Worm (Caenorhabditis elegans) whole organism, young adult: ENCODE data around the gene acr-12.
A peak's percentile ranks its signal among the peaks of the same experiment; 100 is the strongest.

Experiments
- B0019.2 ChIP-seq: fragments of 200-800 bp; sonication (Bioruptor generic); conservative IDR thresholded peaks from 2 replicates; pipeline ENCODE4 v1.3.6; 2022; ENCODE audit warnings: missing genetic modification reagents, missing genetic modification characterization, missing compliant biosample characterization
- B0035.1 ChIP-seq: sonication (generic microtip); optimal IDR thresholded peaks from 2 replicates; lab custom pipeline; 2016; ENCODE audit warnings: missing genetic modification characterization, mild to moderate bottlenecking, missing compliant biosample characterization, missing genotype, missing genetic modification reagents
- C17E4.6 ChIP-seq: fragments of 200-800 bp; sonication (Bioruptor generic); IDR thresholded peaks from 2 replicates; pipeline ENCODE4 v1.3.6; 2022; ENCODE audit warnings: missing genetic modification reagents, missing genetic modification characterization, missing compliant biosample characterization
- F23B12.7 ChIP-seq: sonication (generic microtip); optimal IDR thresholded peaks from 2 replicates; lab custom pipeline; 2017; ENCODE audit warnings: missing genetic modification characterization, mild to moderate bottlenecking, missing compliant biosample characterization, antibody characterized with exemption, moderate library complexity; ENCODE audit not compliant: insufficient read depth
- F55B11.4 ChIP-seq: sonication (generic microtip); optimal IDR thresholded peaks from 2 replicates; lab custom pipeline; 2016; ENCODE audit warnings: missing compliant biosample characterization, missing genetic modification characterization, borderline replicate concordance; ENCODE audit not compliant: insufficient read depth
- F57C9.4 ChIP-seq: sonication (generic microtip); optimal IDR thresholded peaks from 2 replicates; lab custom pipeline; 2017; ENCODE audit warnings: mild to moderate bottlenecking, missing genetic modification characterization, missing compliant biosample characterization
- Y79H2A.3 ChIP-seq: fragments of 200-800 bp; sonication (Bioruptor generic); conservative IDR thresholded peaks from 2 replicates; pipeline ENCODE4 v1.3.6; 2022; ENCODE audit warnings: missing genetic modification reagents, missing genetic modification characterization, missing compliant biosample characterization
- Y95B8A.8 ChIP-seq: fragments of 200-800 bp; sonication (Bioruptor generic); IDR thresholded peaks from 2 replicates; pipeline ENCODE4 v1.3.6; 2022; ENCODE audit warnings: missing genetic modification reagents, missing genetic modification characterization, missing compliant biosample characterization
- atf-7 ChIP-seq: sonication (generic microtip); optimal IDR thresholded peaks from 2 replicates; lab custom pipeline; 2017; ENCODE audit warnings: mild to moderate bottlenecking, missing genetic modification characterization, missing compliant biosample characterization
- attf-5 ChIP-seq: fragments of 200-800 bp; sonication (Bioruptor generic); optimal IDR thresholded peaks from 2 replicates; lab custom pipeline; 2018; ENCODE audit warnings: mild to moderate bottlenecking, missing genetic modification characterization, missing compliant biosample characterization
- attf-6 ChIP-seq: fragments of 200-800 bp; sonication (Bioruptor generic); IDR thresholded peaks from 2 replicates; pipeline ENCODE4 v1.3.6; 2022; ENCODE audit warnings: missing genetic modification reagents, missing genetic modification characterization, missing compliant biosample characterization
- ccch-3 ChIP-seq: fragments of 200-800 bp; sonication (Bioruptor generic); optimal IDR thresholded peaks from 2 replicates; lab custom pipeline; 2018; ENCODE audit warnings: mild to moderate bottlenecking, missing genetic modification characterization, missing compliant biosample characterization
- cebp-1 ChIP-seq, 2 experiments: fragments of 200-800 bp in 1 of 2; sonication (Bioruptor generic) in 1 of 2; sonication (generic microtip) in 1 of 2; IDR thresholded peaks in 1 of 2; optimal IDR thresholded peaks in 1 of 2; 2 replicates each; pipeline versions ENCODE4 v1.3.6 to Lab custom; 2017 to 2022; ENCODE audit warnings: missing compliant biosample characterization in 2 of 2, missing genetic modification characterization in 2 of 2, mild to moderate bottlenecking in 1 of 2, missing genetic modification reagents in 1 of 2, moderate library complexity in 1 of 2
- ceh-100 ChIP-seq: fragments of 200-800 bp; sonication (Bioruptor generic); IDR thresholded peaks from 2 replicates; pipeline ENCODE4 v1.3.6; 2022; ENCODE audit warnings: missing genetic modification reagents, missing genetic modification characterization, missing compliant biosample characterization
- ceh-27 ChIP-seq: fragments of 200-800 bp; sonication (Bioruptor generic); optimal IDR thresholded peaks from 2 replicates; lab custom pipeline; 2018; ENCODE audit warnings: mild to moderate bottlenecking, missing genetic modification characterization, moderate library complexity, missing compliant biosample characterization
- ceh-91 ChIP-seq: fragments of 200-800 bp; sonication (Bioruptor generic); IDR thresholded peaks from 2 replicates; pipeline ENCODE4 v1.3.6; 2022; ENCODE audit warnings: missing genetic modification reagents, missing genetic modification characterization, missing compliant biosample characterization
- efl-1 ChIP-seq: fragments of 150-350 bp; optimal IDR thresholded peaks from 2 replicates; lab custom pipeline; 2014; ENCODE audit warnings: missing biosample characterization, missing genetic modification reagents, missing genetic modification characterization
- egl-18 ChIP-seq: fragments of 200-800 bp; sonication (Bioruptor generic); IDR thresholded peaks from 2 replicates; pipeline ENCODE4 v1.3.6; 2022; ENCODE audit warnings: missing genetic modification reagents, missing genetic modification characterization, missing compliant biosample characterization
- egrh-3 ChIP-seq: fragments of 200-800 bp; sonication (Bioruptor generic); IDR thresholded peaks from 2 replicates; pipeline ENCODE4 v1.3.6; 2022; ENCODE audit warnings: missing genetic modification reagents, missing genetic modification characterization, missing compliant biosample characterization
- fkh-3 ChIP-seq: sonication (generic microtip); optimal IDR thresholded peaks from 2 replicates; lab custom pipeline; 2016; ENCODE audit warnings: mild to moderate bottlenecking, missing genetic modification characterization, missing compliant biosample characterization
- hmg-1.2 ChIP-seq: fragments of 200-800 bp; sonication (Bioruptor generic); IDR thresholded peaks from 2 replicates; pipeline ENCODE4 v1.3.6; 2022; ENCODE audit warnings: missing genetic modification reagents, missing genetic modification characterization, missing compliant biosample characterization
- hmg-20 ChIP-seq: fragments of 200-800 bp; sonication (Bioruptor generic); IDR thresholded peaks from 2 replicates; pipeline ENCODE4 v1.3.6; 2022; ENCODE audit warnings: missing genetic modification reagents, missing genetic modification characterization, missing compliant biosample characterization
- lin-54 ChIP-seq: fragments of 200-800 bp; sonication (Bioruptor generic); optimal IDR thresholded peaks from 2 replicates; lab custom pipeline; 2018; ENCODE audit warnings: mild to moderate bottlenecking, missing genetic modification characterization, missing compliant biosample characterization
- lsy-27 ChIP-seq: sonication (generic microtip); optimal IDR thresholded peaks from 2 replicates; lab custom pipeline; 2017; ENCODE audit warnings: missing genetic modification characterization, mild to moderate bottlenecking, missing compliant biosample characterization, antibody characterized with exemption, missing genotype, borderline replicate concordance; ENCODE audit not compliant: insufficient read depth
- madf-10 ChIP-seq: sonication (generic microtip); optimal IDR thresholded peaks from 2 replicates; lab custom pipeline; 2016; ENCODE audit warnings: mild to moderate bottlenecking, missing genetic modification characterization, missing compliant biosample characterization
- madf-8 ChIP-seq: fragments of 200-800 bp; sonication (Bioruptor generic); conservative IDR thresholded peaks from 2 replicates; pipeline ENCODE4 v1.3.6; 2022; ENCODE audit warnings: missing genetic modification reagents, missing genetic modification characterization, missing compliant biosample characterization
- mes-4 ChIP-seq: sonication (generic microtip); optimal IDR thresholded peaks from 2 replicates; lab custom pipeline; 2016; ENCODE audit warnings: missing genotype, missing genetic modification characterization, missing compliant biosample characterization
- mxl-1 ChIP-seq: sonication (generic microtip); optimal IDR thresholded peaks from 2 replicates; lab custom pipeline; 2016; ENCODE audit warnings: missing genetic modification characterization, missing compliant biosample characterization
- nfya-1 ChIP-seq: sonication (generic microtip); optimal IDR thresholded peaks from 2 replicates; lab custom pipeline; 2017; ENCODE audit warnings: antibody characterized with exemption, missing compliant biosample characterization, missing genetic modification characterization, borderline replicate concordance; ENCODE audit not compliant: insufficient read depth
- nhr-120 ChIP-seq: fragments of 200-800 bp; sonication (Bioruptor generic); IDR thresholded peaks from 2 replicates; pipeline ENCODE4 v1.3.6; 2022; ENCODE audit warnings: missing genetic modification characterization, missing compliant biosample characterization
- pha-4 ChIP-seq: fragments of 150-350 bp; sonication (generic microtip); optimal IDR thresholded peaks from 2 replicates; lab custom pipeline; 2014; ENCODE audit warnings: missing biosample characterization, missing genetic modification reagents, missing genetic modification characterization
- rcor-1 ChIP-seq: fragments of 200-800 bp; sonication (Bioruptor generic); IDR thresholded peaks from 2 replicates; pipeline ENCODE4 v1.3.6; 2022; ENCODE audit warnings: missing genetic modification reagents, missing genetic modification characterization, missing compliant biosample characterization
- repo-1 ChIP-seq: sonication (generic microtip); optimal IDR thresholded peaks from 2 replicates; lab custom pipeline; 2017; ENCODE audit warnings: mild to moderate bottlenecking, missing genetic modification characterization, missing compliant biosample characterization
- rpc-1 ChIP-seq, 2 experiments: fragments of 150-350 bp in 1 of 2; sonication (generic microtip) in 1 of 2; optimal IDR thresholded peaks; 2 replicates each; lab custom pipeline; 2014 to 2018; ENCODE audit warnings: missing biosample characterization in 1 of 2, missing genetic modification characterization in 1 of 2, missing genetic modification reagents in 1 of 2, missing genotype in 1 of 2
- sea-2 ChIP-seq: fragments of 200-800 bp; sonication (Bioruptor generic); IDR thresholded peaks from 2 replicates; pipeline ENCODE4 v1.3.6; 2022; ENCODE audit warnings: missing genetic modification characterization, missing compliant biosample characterization
- somi-1 ChIP-seq: fragments of 200-800 bp; sonication (Bioruptor generic); optimal IDR thresholded peaks from 2 replicates; lab custom pipeline; 2018; ENCODE audit warnings: mild to moderate bottlenecking, missing genetic modification characterization, missing compliant biosample characterization
- tbp1 ChIP-seq: fragments of 200-800 bp; sonication (Bioruptor generic); optimal IDR thresholded peaks from 2 replicates; lab custom pipeline; 2018; ENCODE audit warnings: mild to moderate bottlenecking, missing genetic modification characterization, missing compliant biosample characterization
- tbx-9 ChIP-seq: sonication (generic microtip); optimal IDR thresholded peaks from 2 replicates; lab custom pipeline; 2016; ENCODE audit warnings: borderline replicate concordance, missing genetic modification characterization, inconsistent platforms, missing compliant biosample characterization
- unc-130 ChIP-seq: sonication (generic microtip); optimal IDR thresholded peaks from 2 replicates; lab custom pipeline; 2016; ENCODE audit warnings: missing genetic modification reagents, missing genetic modification characterization, missing compliant biosample characterization
- zfh-2 ChIP-seq: fragments of 200-800 bp; sonication (Bioruptor generic); conservative IDR thresholded peaks from 2 replicates; pipeline ENCODE4 v1.3.6; 2022; ENCODE audit warnings: missing genetic modification reagents, missing genetic modification characterization, missing compliant biosample characterization
- zim-3 ChIP-seq: sonication (generic microtip); optimal IDR thresholded peaks from 2 replicates; lab custom pipeline; 2017; ENCODE audit warnings: mild to moderate bottlenecking, missing genetic modification characterization, moderate library complexity, missing compliant biosample characterization
- ztf-18 ChIP-seq: sonication (generic microtip); optimal IDR thresholded peaks from 2 replicates; lab custom pipeline; 2016; ENCODE audit warnings: missing genotype, mild to moderate bottlenecking, missing genetic modification characterization, missing compliant biosample characterization
- ztf-25 ChIP-seq: fragments of 200-800 bp; sonication (Bioruptor generic); IDR thresholded peaks from 2 replicates; pipeline ENCODE4 v1.3.6; 2022; ENCODE audit warnings: missing genetic modification reagents, missing genetic modification characterization, missing compliant biosample characterization

Gene acr-12

ce11 chrX:13510234-13510837 is 22.3 kb upstream of the acr-12 start:
- TF ChIP-seq zfh-2 (GFP tag; lab: Robert Waterston, UW) (peak; percentile 92), attf-6 (GFP tag; lab: Robert Waterston, UW) (no peak), nhr-120 (GFP tag; lab: Robert Waterston, UW) (0 out of 2 replicates have a peak, but pooled peaks have one; percentile 4), egrh-3 (GFP tag; lab: Robert Waterston, UW) (peak; percentile 97), ceh-100 (no peak)

DNA sequence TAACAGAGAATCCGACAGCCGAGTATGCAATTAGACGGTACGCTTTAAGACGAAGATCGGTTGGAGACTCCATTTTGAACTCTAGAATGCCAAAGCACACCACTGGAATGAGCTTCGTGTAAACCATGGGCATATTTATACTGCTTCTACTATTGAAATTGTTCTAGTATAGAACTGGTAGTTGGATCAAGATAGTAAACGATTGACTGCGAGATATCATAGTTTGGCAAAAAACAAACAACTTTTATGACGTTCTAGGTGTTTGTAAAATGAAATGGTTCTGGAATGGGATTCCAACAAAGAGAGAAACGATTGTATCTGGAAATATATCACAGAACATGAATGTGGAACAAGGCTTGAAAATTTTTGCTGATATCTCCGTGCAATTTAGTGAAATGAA is 21.7 kb upstream of the acr-12 start, which contains the start of gene col-185:
TSS of gene col-185 (minus strand) at position 101 of the 400 bp plus-strand sequence.
- no peak for TF ChIP-seq nfya-1
- no peak for TF ChIP-seq atf-7 (tag; lab: Kevin White, UChicago)
- no peak for TF ChIP-seq F57C9.4 (tag; lab: Kevin White, UChicago)
- no peak for TF ChIP-seq pha-4 (tag; lab: Kevin White, UChicago)
- TF ChIP-seq unc-130 (GFP tag; lab: Kevin White, UChicago) = no peak
- no peak for TF ChIP-seq hmg-1.2 (GFP tag; lab: Robert Waterston, UW)
- TF ChIP-seq B0035.1 (tag; lab: Kevin White, UChicago) = no peak
- no peak for TF ChIP-seq lsy-27
- TF ChIP-seq tbp1 (GFP tag; lab: Kevin White, UChicago) = no peak
- no peak for TF ChIP-seq C17E4.6
- TF ChIP-seq zim-3 (tag; lab: Kevin White, UChicago) = no peak
- no peak for TF ChIP-seq egl-18 (GFP tag; lab: Robert Waterston, UW)
- TF ChIP-seq F55B11.4 (tag; lab: Kevin White, UChicago) = no peak

DNA sequence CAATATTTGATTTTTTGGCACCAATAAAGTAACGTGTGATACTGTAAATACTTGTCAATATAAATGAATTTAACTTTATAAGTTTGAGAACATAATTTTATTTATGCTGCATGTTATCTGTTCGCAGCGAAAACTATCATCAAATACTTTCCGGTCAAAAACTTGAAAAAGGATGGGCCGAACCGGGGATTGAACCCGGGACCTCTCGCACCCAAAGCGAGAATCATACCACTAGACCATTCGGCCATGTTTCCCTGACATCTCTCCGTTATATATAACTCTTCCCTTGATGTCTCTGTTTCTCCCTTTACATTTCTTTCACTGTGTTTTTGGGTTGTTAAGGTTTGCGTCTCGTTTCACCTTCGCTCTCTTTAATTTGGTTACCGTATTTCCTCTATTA is 20.9 kb upstream of the acr-12 start:
- TF ChIP-seq lin-54 (GFP tag; lab: Kevin White, UChicago) (peak; percentile 35), Y95B8A.8 (GFP tag; lab: Robert Waterston, UW) (peak; percentile 65; the same call in 1 of the 2 replicates), attf-5 (GFP tag; lab: Kevin White, UChicago) (peak; percentile 53), F23B12.7 (tag; lab: Kevin White, UChicago) (peak; percentile 8), ceh-27 (peak; percentile 68), B0019.2 (GFP tag; lab: Robert Waterston, UW) (no peak), C17E4.6 (0 out of 2 replicates have a peak, but pooled peaks have one; percentile 9), mxl-1 (tag; lab: Kevin White, UChicago) (peak; percentile 50), ztf-25 (GFP tag; lab: Robert Waterston, UW) (0 out of 2 replicates have a peak, but pooled peaks have one; percentile 32), efl-1 (GFP tag; lab: Kevin White, UChicago) (no peak), somi-1 (GFP tag; lab: Kevin White, UChicago) (peak; percentile 62), fkh-3 (tag; lab: Kevin White, UChicago) (peak; percentile 74), sea-2 (GFP tag; lab: Robert Waterston, UW) (no peak), rpc-1 (optimal IDR thresholded peaks at IDR 0.05; lab: Kevin White, UChicago) (peak; percentile 96), rpc-1 (tag; optimal IDR thresholded peaks at IDR 0.05; lab: Kevin White, UChicago) (peak; percentile 94), cebp-1 (GFP tag; IDR thresholded peaks at IDR 0.05; lab: Robert Waterston, UW) (no peak), cebp-1 (tag; optimal IDR thresholded peaks at IDR 0.05; lab: Kevin White, UChicago) (no peak), repo-1 (tag; lab: Kevin White, UChicago) (peak; percentile 34), madf-8 (GFP tag; lab: Robert Waterston, UW) (no peak), ztf-18 (tag; lab: Kevin White, UChicago) (peak; percentile 67), atf-7 (tag; lab: Kevin White, UChicago) (peak; percentile 52), madf-10 (tag; lab: Kevin White, UChicago) (peak; percentile 79), ccch-3 (GFP tag; lab: Kevin White, UChicago) (no peak), F55B11.4 (tag; lab: Kevin White, UChicago) (no peak), tbx-9 (tag; lab: Kevin White, UChicago) (no peak), egrh-3 (GFP tag; lab: Robert Waterston, UW) (no peak), tbp1 (GFP tag; lab: Kevin White, UChicago) (peak; percentile 93), mes-4 (tag; lab: Kevin White, UChicago) (no peak), hmg-20 (GFP tag; lab: Robert Waterston, UW) (peak; percentile 34; the same call in 1 of the 2 replicates), Y79H2A.3 (GFP tag; lab: Robert Waterston, UW) (no peak), rcor-1 (GFP tag; lab: Robert Waterston, UW) (peak; percentile 71), ceh-91 (GFP tag; lab: Robert Waterston, UW) (no peak)
